Fruit fly (Drosophila melanogaster) whole organism, embryonic: ENCODE results near the gene CG8289.
A peak's percentile ranks its signal among the peaks of the same experiment; 100 is the strongest.

ENCODE experiments used
- Adf1 ChIP-seq: fragments of 200-800 bp; sonication (Bioruptor generic); IDR thresholded peaks from 2 replicates; pipeline ENCODE4 v1.3.6; 2022; ENCODE audit warnings: missing biosample characterization, missing genetic modification characterization
- CG11085 ChIP-seq: fragments of 200-800 bp; sonication (Bioruptor generic); IDR thresholded peaks from 2 replicates; pipeline ENCODE4 v1.3.6; 2022; ENCODE audit warnings: missing biosample characterization, missing genetic modification characterization
- CG11247 ChIP-seq: fragments of 200-800 bp; sonication (Bioruptor generic); IDR thresholded peaks from 2 replicates; pipeline ENCODE4 v1.3.6; 2022; ENCODE audit warnings: missing biosample characterization, missing genetic modification characterization
- CG11398 ChIP-seq: fragments of 200-800 bp; sonication (Bioruptor generic); optimal IDR thresholded peaks from 2 replicates; lab custom pipeline; 2016; ENCODE audit warnings: missing biosample characterization, missing genetic modification characterization
- CG11723 ChIP-seq: fragments of 200-800 bp; sonication (Bioruptor generic); optimal IDR thresholded peaks from 2 replicates; lab custom pipeline; 2017; ENCODE audit warnings: missing biosample characterization, mild to moderate bottlenecking, missing genetic modification characterization
- CG1233 ChIP-seq: fragments of 200-800 bp; sonication (Bioruptor generic); optimal IDR thresholded peaks from 4 replicates; lab custom pipeline; 2018; ENCODE audit warnings: missing biosample characterization, mild to moderate bottlenecking, missing genetic modification characterization
- CG12942 ChIP-seq: fragments of 200-800 bp; sonication (Bioruptor generic); optimal IDR thresholded peaks from 3 replicates; lab custom pipeline; 2016; ENCODE audit warnings: missing biosample characterization, missing genetic modification characterization
- CG14710 ChIP-seq: fragments of 200-800 bp; sonication (Bioruptor generic); optimal IDR thresholded peaks from 3 replicates; lab custom pipeline; 2019; ENCODE audit warnings: missing biosample characterization, mild to moderate bottlenecking, missing genetic modification characterization, moderate library complexity
- CG1529 ChIP-seq: fragments of 200-800 bp; sonication (Bioruptor generic); optimal IDR thresholded peaks from 3 replicates; lab custom pipeline; 2018; ENCODE audit warnings: missing biosample characterization, missing genetic modification characterization
- CG1603 ChIP-seq: fragments of 200-800 bp; sonication (Bioruptor generic); optimal IDR thresholded peaks from 2 replicates; lab custom pipeline; 2019; ENCODE audit warnings: missing biosample characterization, mild to moderate bottlenecking, missing genetic modification characterization, moderate library complexity
- CG17186 ChIP-seq: fragments of 200-800 bp; sonication (Bioruptor generic); optimal IDR thresholded peaks from 3 replicates; lab custom pipeline; 2017; ENCODE audit warnings: missing biosample characterization, missing genetic modification reagents, missing genetic modification characterization
- CG17359 ChIP-seq: fragments of 200-800 bp; sonication (Bioruptor generic); optimal IDR thresholded peaks from 3 replicates; lab custom pipeline; 2018; ENCODE audit warnings: missing biosample characterization, mild to moderate bottlenecking, missing genetic modification characterization, moderate library complexity
- CG2116 ChIP-seq: fragments of 200-800 bp; sonication (Bioruptor generic); optimal IDR thresholded peaks from 3 replicates; lab custom pipeline; 2018; ENCODE audit warnings: missing biosample characterization, mild to moderate bottlenecking, missing genetic modification characterization
- CG2712 ChIP-seq: fragments of 200-800 bp; optimal IDR thresholded peaks from 3 replicates; lab custom pipeline; 2019; ENCODE audit warnings: missing biosample characterization, mild to moderate bottlenecking, missing genetic modification characterization, moderate library complexity
- CG30403 ChIP-seq: fragments of 200-800 bp; sonication (Bioruptor generic); optimal IDR thresholded peaks from 3 replicates; lab custom pipeline; 2016; ENCODE audit warnings: missing biosample characterization, missing genetic modification characterization
- CG30431 ChIP-seq: fragments of 200-800 bp; sonication (Bioruptor generic); optimal IDR thresholded peaks from 2 replicates; lab custom pipeline; 2017; ENCODE audit warnings: missing biosample characterization, missing genetic modification characterization
- CG31388 ChIP-seq: fragments of 200-800 bp; sonication (Bioruptor generic); optimal IDR thresholded peaks from 2 replicates; lab custom pipeline; 2016; ENCODE audit warnings: missing biosample characterization, missing genetic modification characterization
- CG32767 ChIP-seq: fragments of 200-800 bp; sonication (Bioruptor generic); IDR thresholded peaks from 2 replicates; pipeline ENCODE4 v1.3.6; 2022; ENCODE audit warnings: missing biosample characterization, missing genetic modification characterization
- CG5180 ChIP-seq: fragments of 200-800 bp; sonication (Bioruptor generic); optimal IDR thresholded peaks from 3 replicates; lab custom pipeline; 2017; ENCODE audit warnings: missing biosample characterization, missing genetic modification characterization, mild to moderate bottlenecking, moderate library complexity, missing genetic modification reagents
- CG6254 ChIP-seq: fragments of 200-800 bp; sonication (Bioruptor generic); optimal IDR thresholded peaks from 3 replicates; lab custom pipeline; 2017; ENCODE audit warnings: mild to moderate bottlenecking, missing biosample characterization, missing genetic modification reagents, missing genetic modification characterization
- CG7357 ChIP-seq: fragments of 200-800 bp; sonication (Bioruptor generic); IDR thresholded peaks from 3 replicates; pipeline ENCODE4 v1.3.6; 2022; ENCODE audit warnings: missing biosample characterization, missing genetic modification characterization
- CG8388 ChIP-seq: fragments of 200-800 bp; sonication (Bioruptor generic); optimal IDR thresholded peaks from 2 replicates; lab custom pipeline; 2019; ENCODE audit warnings: missing biosample characterization, mild to moderate bottlenecking, missing genetic modification characterization, moderate library complexity
- CG9609 ChIP-seq: fragments of 200-800 bp; sonication (Bioruptor generic); optimal IDR thresholded peaks from 3 replicates; lab custom pipeline; 2016; ENCODE audit warnings: missing biosample characterization, missing genetic modification characterization
- E2f2 ChIP-seq: fragments of 200-800 bp; sonication (Bioruptor generic); IDR thresholded peaks from 2 replicates; pipeline ENCODE4 v1.3.6; 2022; ENCODE audit warnings: missing biosample characterization, missing genetic modification characterization
- Fer2 ChIP-seq: fragments of 200-800 bp; sonication (Bioruptor generic); optimal IDR thresholded peaks from 2 replicates; lab custom pipeline; 2018; ENCODE audit warnings: missing biosample characterization, mild to moderate bottlenecking, missing genetic modification characterization, moderate library complexity
- Fer3 ChIP-seq: fragments of 200-800 bp; sonication (Bioruptor generic); optimal IDR thresholded peaks from 2 replicates; lab custom pipeline; 2018; ENCODE audit warnings: missing biosample characterization, mild to moderate bottlenecking, missing genetic modification characterization, moderate library complexity
- GATAe ChIP-seq: fragments of 200-800 bp; sonication (Bioruptor generic); conservative IDR thresholded peaks from 2 replicates; pipeline ENCODE4 v1.3.6; 2022; ENCODE audit warnings: missing biosample characterization, missing genetic modification characterization
- Hey ChIP-seq: fragments of 200-800 bp; sonication (Bioruptor generic); optimal IDR thresholded peaks from 3 replicates; lab custom pipeline; 2018; ENCODE audit warnings: missing biosample characterization, mild to moderate bottlenecking, missing genetic modification characterization
- Max ChIP-seq: fragments of 200-800 bp; sonication (Bioruptor generic); optimal IDR thresholded peaks from 2 replicates; lab custom pipeline; 2016; ENCODE audit warnings: missing biosample characterization, mild to moderate bottlenecking, missing genetic modification characterization
- Mes4 ChIP-seq: fragments of 200-800 bp; sonication (Bioruptor generic); optimal IDR thresholded peaks from 2 replicates; lab custom pipeline; 2016; ENCODE audit warnings: missing biosample characterization, missing genetic modification characterization
- Mrtf ChIP-seq: fragments of 200-800 bp; sonication (Bioruptor generic); IDR thresholded peaks from 3 replicates; pipeline ENCODE4 v1.3.6; 2022; ENCODE audit warnings: missing biosample characterization, missing genetic modification characterization
- NC2β ChIP-seq: fragments of 200-800 bp; sonication (Bioruptor generic); optimal IDR thresholded peaks from 2 replicates; lab custom pipeline; 2016; ENCODE audit warnings: missing biosample characterization, missing genetic modification characterization
- Six4 ChIP-seq: fragments of 200-800 bp; sonication (Bioruptor generic); optimal IDR thresholded peaks from 2 replicates; lab custom pipeline; 2016; ENCODE audit warnings: missing biosample characterization, missing genetic modification characterization
- ac ChIP-seq: fragments of 200-800 bp; sonication (Bioruptor generic); optimal IDR thresholded peaks from 3 replicates; lab custom pipeline; 2017; ENCODE audit warnings: missing biosample characterization, mild to moderate bottlenecking, missing genetic modification characterization
- bowl ChIP-seq: fragments of 200-800 bp; sonication (Bioruptor generic); IDR thresholded peaks from 2 replicates; pipeline ENCODE4 v1.3.6; 2022; ENCODE audit warnings: missing biosample characterization, missing genetic modification characterization
- emc ChIP-seq: fragments of 200-800 bp; sonication (Bioruptor generic); optimal IDR thresholded peaks from 2 replicates; lab custom pipeline; 2016; ENCODE audit warnings: missing biosample characterization, missing genetic modification characterization
- eve ChIP-seq, 2 experiments: fragments of >200 bp; optimal IDR thresholded peaks; 2 replicates each; lab custom pipeline; 2017; ENCODE audit warnings: missing biosample characterization in 2 of 2, missing genetic modification characterization in 2 of 2
- eyg ChIP-seq: fragments of 200-800 bp; sonication (Bioruptor generic); optimal IDR thresholded peaks from 3 replicates; lab custom pipeline; 2016; ENCODE audit warnings: missing biosample characterization, missing genetic modification characterization
- fd3F ChIP-seq: fragments of 200-800 bp; sonication (Bioruptor generic); optimal IDR thresholded peaks from 2 replicates; lab custom pipeline; 2018; ENCODE audit warnings: missing biosample characterization, mild to moderate bottlenecking, missing genetic modification characterization, moderate library complexity
- gce ChIP-seq: fragments of 200-800 bp; sonication (Bioruptor generic); IDR thresholded peaks from 3 replicates; pipeline ENCODE4 v1.3.6; 2022; ENCODE audit warnings: missing biosample characterization, missing genetic modification characterization
- gem ChIP-seq: fragments of 200-800 bp; sonication (Bioruptor generic); optimal IDR thresholded peaks from 2 replicates; lab custom pipeline; 2019; ENCODE audit warnings: missing biosample characterization, mild to moderate bottlenecking, missing genetic modification characterization, moderate library complexity
- ham ChIP-seq: fragments of 200-800 bp; sonication (Bioruptor generic); IDR thresholded peaks from 2 replicates; pipeline ENCODE4 v1.3.6; 2022; ENCODE audit warnings: missing biosample characterization, missing genetic modification characterization
- hbn ChIP-seq: fragments of 200-800 bp; sonication (Bioruptor generic); IDR thresholded peaks from 2 replicates; pipeline ENCODE4 v1.3.6; 2022; ENCODE audit warnings: missing biosample characterization, missing genetic modification characterization; ENCODE audit not compliant: partially characterized antibody
- kah ChIP-seq: fragments of 200-800 bp; sonication (Bioruptor generic); optimal IDR thresholded peaks from 2 replicates; lab custom pipeline; 2018; ENCODE audit warnings: missing biosample characterization, mild to moderate bottlenecking, missing genetic modification characterization
- phol ChIP-seq: fragments of 200-800 bp; sonication (Bioruptor generic); optimal IDR thresholded peaks from 3 replicates; lab custom pipeline; 2018; ENCODE audit warnings: missing biosample characterization, mild to moderate bottlenecking, missing genetic modification characterization, moderate library complexity
- sc ChIP-seq, 3 experiments: fragments of >200 bp in 2 of 3; fragments of 200-800 bp in 1 of 3; sonication (Bioruptor generic) in 1 of 3; optimal IDR thresholded peaks; 2 replicates in 2 of 3; 3 replicates in 1 of 3; lab custom pipeline; 2017; ENCODE audit warnings: mild to moderate bottlenecking in 1 of 3, missing biosample characterization in 1 of 3, missing genetic modification characterization in 1 of 3, missing genetic modification reagents in 1 of 3
- so ChIP-seq: fragments of 200-800 bp; sonication (Bioruptor generic); IDR thresholded peaks from 3 replicates; pipeline ENCODE4 v1.3.6; 2022; ENCODE audit warnings: missing biosample characterization, missing genetic modification characterization
- tap ChIP-seq: fragments of 200-800 bp; optimal IDR thresholded peaks from 3 replicates; lab custom pipeline; 2019; ENCODE audit warnings: missing biosample characterization, mild to moderate bottlenecking, missing genetic modification characterization, moderate library complexity
- tgo ChIP-seq: fragments of 200-800 bp; sonication (Bioruptor generic); IDR thresholded peaks from 3 replicates; pipeline ENCODE4 v1.3.6; 2022; ENCODE audit warnings: missing biosample characterization, missing genetic modification characterization
- vvl ChIP-seq: fragments of 200-800 bp; sonication (Bioruptor generic); IDR thresholded peaks from 2 replicates; pipeline ENCODE4 v1.3.6; 2022; ENCODE audit warnings: missing biosample characterization, missing genetic modification characterization

Gene CG8289

dm6 chrX:17624983-17625401, 10.9 kb downstream of the CG8289 start (continued):
- TF ChIP-seq CG12942 (peak; percentile 65), CG17359 (tag; lab: Kevin White, UChicago) (peak; percentile 90), CG8388 (GFP tag; lab: Kevin White, UChicago) (peak; percentile 77), phol (tag; lab: Kevin White, UChicago) (peak; percentile 89), kah (GFP tag; lab: Kevin White, UChicago) (peak; percentile 84), Six4 (peak; percentile 72), E2f2 (GFP tag; lab: Robert Waterston, UW) (peak; percentile 52), CG2116 (GFP tag; lab: Kevin White, UChicago) (peak; percentile 40), gem (tag; lab: Kevin White, UChicago) (peak; percentile 93), Fer2 (peak; percentile 74), CG11085 (GFP tag; lab: Robert Waterston, UW) (peak; percentile 44; the same call in 1 of the 2 replicates), Mes4 (GFP tag; lab: Kevin White, UChicago) (peak; percentile 73), NC2β (GFP tag; lab: Kevin White, UChicago) (peak; percentile 55), emc (peak; percentile 65), Mrtf (peak; percentile 82), CG17186 (GFP tag; lab: Kevin White, UChicago) (peak; percentile 52), CG11247 (GFP tag; lab: Robert Waterston, UW) (peak; percentile 72), sc (optimal IDR thresholded peaks at IDR 0.05; lab: Kevin White, UChicago) (no peak), sc (GFP tag; optimal IDR thresholded peaks at IDR 0.05; lab: Kevin White, UChicago) (peak; percentile 48), so (GFP tag; lab: Robert Waterston, UW) (peak; percentile 80), CG9609 (GFP tag; lab: Kevin White, UChicago) (peak; percentile 71), CG14710 (peak; percentile 65), CG1603 (tag; lab: Kevin White, UChicago) (peak; percentile 81), Adf1 (GFP tag; lab: Robert Waterston, UW) (peak; percentile 25; the same call in 1 of the 2 replicates), CG31388 (peak; percentile 57), Max (GFP tag; lab: Kevin White, UChicago) (peak; percentile 77), CG1529 (GFP tag; lab: Kevin White, UChicago) (peak; percentile 81), tap (tag; lab: Kevin White, UChicago) (peak; percentile 93), bowl (peak; percentile 52; the same call in 1 of the 2 replicates), CG7357 (GFP tag; lab: Robert Waterston, UW) (peak; percentile 67), CG5180 (GFP tag; lab: Kevin White, UChicago) (peak; percentile 84), eyg (GFP tag; lab: Kevin White, UChicago) (peak; percentile 87), ham (GFP tag; lab: Robert Waterston, UW) (no peak), gce (GFP tag; lab: Robert Waterston, UW) (peak; percentile 51; the same call in 1 of the 3 replicates), hbn (no peak), CG11398 (GFP tag; lab: Kevin White, UChicago) (peak; percentile 40), tgo (GFP tag; lab: Robert Waterston, UW) (peak; percentile 71), fd3F (GFP tag; lab: Kevin White, UChicago) (peak; percentile 89), CG1233 (GFP tag; lab: Kevin White, UChicago) (peak; percentile 90), eve (GFP tag; optimal IDR thresholded peaks at IDR 0.05; lab: Kevin White, UChicago) (peak in 1 of 2 experiments; percentile 98), GATAe (no peak), CG30403 (GFP tag; lab: Kevin White, UChicago) (peak; percentile 86), ac (GFP tag; lab: Kevin White, UChicago) (peak; percentile 48), CG11723 (peak; percentile 83), Fer3 (tag; lab: Kevin White, UChicago) (peak; percentile 89), vvl (peak; percentile 89), CG32767 (peak; percentile 54), CG30431 (GFP tag; lab: Kevin White, UChicago) (peak; percentile 54), CG2712 (tag; lab: Kevin White, UChicago) (peak; percentile 88), CG6254 (peak; percentile 76), Hey (tag; lab: Kevin White, UChicago) (peak; percentile 70)
